Fruit fly (Drosophila melanogaster): Measurements from ENCODE around the gene CG31248.

CG31248 gene

dm6 chr3R:7130827-7131226 is 1.7 kb downstream of the CG31248 start (continued):
- TF ChIP-seq CG5245 (GFP tag; optimal IDR thresholded peaks at IDR 0.05) = no peak
- TF ChIP-seq CG9437 (GFP tag; optimal IDR thresholded peaks at IDR 0.05) = peak; percentile 48
- no peak for TF ChIP-seq Fer3 (tag; optimal IDR thresholded peaks at IDR 0.05)
- TF ChIP-seq br (optimal IDR thresholded peaks at IDR 0.05) = no peak
- TF ChIP-seq Nf-YB (GFP tag; optimal IDR thresholded peaks at IDR 0.05) = no peak
- no peak for TF ChIP-seq CG18011 (GFP tag; optimal IDR thresholded peaks at IDR 0.05)
- TF ChIP-seq otp (GFP tag; IDR thresholded peaks at IDR 0.05) = peak; percentile 8; the same call in 1 of the 3 replicates
- 0 out of 2 replicates have a peak, but pooled peaks have one; percentile 15 for TF ChIP-seq CG5953 (GFP tag; IDR thresholded peaks at IDR 0.05)
- TF ChIP-seq zf30C (GFP tag; optimal IDR thresholded peaks at IDR 0.05) = no peak
- TF ChIP-seq bbx (GFP tag; IDR thresholded peaks at IDR 0.05; ENCODE audit: partially characterized antibody) = peak; percentile 98
- TF ChIP-seq pfk (GFP tag; optimal IDR thresholded peaks at IDR 0.05) = no peak
- TF ChIP-seq Pdp1 (GFP tag; optimal IDR thresholded peaks at IDR 0.05) = peak in 1 of 2 experiments; percentile 40
- no peak for TF ChIP-seq E2f1 (GFP tag; IDR thresholded peaks at IDR 0.05)
- peak; percentile 97 for TF ChIP-seq CG7963 (GFP tag; IDR thresholded peaks at IDR 0.05; ENCODE audit: partially characterized antibody)
- peak; percentile 33 for TF ChIP-seq abd-A (tag; optimal IDR thresholded peaks at IDR 0.05)
- peak; percentile 92 for TF ChIP-seq amos (GFP tag; IDR thresholded peaks at IDR 0.05; ENCODE audit: partially characterized antibody)
- TF ChIP-seq Med (GFP tag) = peak; percentile 68
- TF ChIP-seq Doc3 (GFP tag; IDR thresholded peaks at IDR 0.05; ENCODE audit: partially characterized antibody) = peak; percentile 94
- no peak for TF ChIP-seq Fer2 (tag; optimal IDR thresholded peaks at IDR 0.05)
- no peak for TF ChIP-seq pum (GFP tag; optimal IDR thresholded peaks at IDR 0.05)
- TF ChIP-seq mld (GFP tag; IDR thresholded peaks at IDR 0.05; ENCODE audit: partially characterized antibody) = peak; percentile 99
- TF ChIP-seq CG31365 (tag; optimal IDR thresholded peaks at IDR 0.05) = peak; percentile 29
- TF ChIP-seq CG6683 (GFP tag; optimal IDR thresholded peaks at IDR 0.05) = no peak
- TF ChIP-seq CG11247 (GFP tag; IDR thresholded peaks at IDR 0.05) = no peak
- TF ChIP-seq tio (GFP tag; optimal IDR thresholded peaks at IDR 0.05) = no peak
- no peak for TF ChIP-seq dysf (GFP tag; IDR thresholded peaks at IDR 0.05)
- peak; percentile 96 for TF ChIP-seq CG13287 (GFP tag; IDR thresholded peaks at IDR 0.05; ENCODE audit: partially characterized antibody)
- TF ChIP-seq Dp (GFP tag; optimal IDR thresholded peaks at IDR 0.05) = peak; percentile 81
- TF ChIP-seq gcm2 (GFP tag; optimal IDR thresholded peaks at IDR 0.05) = no peak
- peak; percentile 51 for TF ChIP-seq stwl (tag; optimal IDR thresholded peaks at IDR 0.05)
- TF ChIP-seq CG42726 (GFP tag; IDR thresholded peaks at IDR 0.05; ENCODE audit: partially characterized antibody) = peak; percentile 95
- no peak for TF ChIP-seq CG34376 (GFP tag; optimal IDR thresholded peaks at IDR 0.05)
- TF ChIP-seq Dip2 (GFP tag; IDR thresholded peaks at IDR 0.05) = no peak
- peak; percentile 21 for TF ChIP-seq CG2116 (GFP tag; optimal IDR thresholded peaks at IDR 0.05)
- no peak for TF ChIP-seq hkb (optimal IDR thresholded peaks at IDR 0.05)
- TF ChIP-seq hkb (GFP tag; IDR thresholded peaks at IDR 0.05) = 0 out of 2 replicates have a peak, but pooled peaks have one; percentile 39
- no peak for TF ChIP-seq CG1792 (GFP tag; optimal IDR thresholded peaks at IDR 0.05)
- TF ChIP-seq nmo (GFP tag; optimal IDR thresholded peaks at IDR 0.05) = no peak
- no peak for TF ChIP-seq CG14667 (GFP tag; IDR thresholded peaks at IDR 0.05)
- TF ChIP-seq fd3F (GFP tag; optimal IDR thresholded peaks at IDR 0.05) = no peak
- peak; percentile 32 for TF ChIP-seq CG10267 (tag; optimal IDR thresholded peaks at IDR 0.05)
- TF ChIP-seq knrl (GFP tag; IDR thresholded peaks at IDR 0.05; ENCODE audit: partially characterized antibody) = peak; percentile 86
- TF ChIP-seq grau (tag; optimal IDR thresholded peaks at IDR 0.05) = no peak
- TF ChIP-seq CG15514 (GFP tag; optimal IDR thresholded peaks at IDR 0.05) = peak; percentile 2
- TF ChIP-seq hbn (GFP tag; IDR thresholded peaks at IDR 0.05; ENCODE audit: partially characterized antibody) = peak; percentile 92
- TF ChIP-seq CG14441 (GFP tag; IDR thresholded peaks at IDR 0.05) = no peak
- no peak for TF ChIP-seq CG11085 (GFP tag; IDR thresholded peaks at IDR 0.05)
- TF ChIP-seq tna (GFP tag; IDR thresholded peaks at IDR 0.05; ENCODE audit: partially characterized antibody) = peak; percentile 94
- no peak for TF ChIP-seq sr (GFP tag; IDR thresholded peaks at IDR 0.05)
- no peak for TF ChIP-seq NfI (GFP tag; optimal IDR thresholded peaks at IDR 0.05)

All from whole organism, embryonic.